Fruit fly (Drosophila melanogaster) whole organism, wandering third instar larva: ENCODE results near the gene CG3902.

Experiments used
- CG32264 ChIP-seq: fragments of 200-800 bp; sonication (Bioruptor generic); optimal IDR thresholded peaks from 2 replicates; lab custom pipeline; 2016; ENCODE audit warnings: missing biosample characterization, missing genetic modification characterization
- CG9705 ChIP-seq: fragments of 200-800 bp; sonication (Bioruptor generic); optimal IDR thresholded peaks from 2 replicates; lab custom pipeline; 2018; ENCODE audit warnings: missing biosample characterization, mild to moderate bottlenecking, missing genetic modification characterization
- CrebA ChIP-seq: fragments of 200-800 bp; sonication (Bioruptor generic); optimal IDR thresholded peaks from 2 replicates; lab custom pipeline; 2016; ENCODE audit warnings: missing biosample characterization, mild to moderate bottlenecking, missing genetic modification characterization, borderline replicate concordance
- Dfd ChIP-seq: fragments of >200 bp; optimal IDR thresholded peaks from 2 replicates; lab custom pipeline; 2017; ENCODE audit warnings: missing biosample characterization, missing genetic modification characterization
- Dif ChIP-seq: fragments of 200-275, 200-300 bp; sonication (Bioruptor generic); optimal IDR thresholded peaks from 2 replicates; lab custom pipeline; 2018; ENCODE audit warnings: missing biosample characterization, missing genetic modification characterization; ENCODE audit not compliant: partially characterized antibody
- HLH106 ChIP-seq: fragments of 200-800 bp; optimal IDR thresholded peaks from 3 replicates; lab custom pipeline; 2019; ENCODE audit warnings: missing biosample characterization, mild to moderate bottlenecking, missing genetic modification characterization, moderate library complexity
- Hnf4 ChIP-seq: fragments of 200-800 bp; sonication (Bioruptor generic); optimal IDR thresholded peaks from 2 replicates; lab custom pipeline; 2016; ENCODE audit warnings: missing biosample characterization, mild to moderate bottlenecking, missing genetic modification characterization
- Hr78 ChIP-seq: fragments of >200 bp; optimal IDR thresholded peaks from 2 replicates; lab custom pipeline; 2017; ENCODE audit warnings: missing biosample characterization, missing genetic modification characterization
- Hr83 ChIP-seq: fragments of 200-300 bp; sonication (Bioruptor generic); optimal IDR thresholded peaks from 2 replicates; lab custom pipeline; 2016; ENCODE audit warnings: missing biosample characterization, mild to moderate bottlenecking, missing genetic modification characterization, moderate library complexity; ENCODE audit not compliant: poor library complexity, severe bottlenecking
- Jra ChIP-seq: sonication (Bioruptor generic); optimal IDR thresholded peaks from 2 replicates; lab custom pipeline; 2016; ENCODE audit warnings: missing biosample characterization, missing genetic modification characterization
- Mio ChIP-seq: sonication (Bioruptor generic); optimal IDR thresholded peaks from 2 replicates; lab custom pipeline; 2016; ENCODE audit warnings: missing biosample characterization, missing genetic modification characterization
- Myc ChIP-seq: fragments of >200 bp; optimal IDR thresholded peaks from 2 replicates; lab custom pipeline; 2017
- N ChIP-seq: fragments of >200 bp; optimal IDR thresholded peaks from 2 replicates; lab custom pipeline; 2018; ENCODE audit warnings: missing biosample characterization, missing external identifiers, missing genetic modification characterization
- OdsH ChIP-seq: fragments of 200-800 bp; sonication (Bioruptor generic); optimal IDR thresholded peaks from 2 replicates; lab custom pipeline; 2016; ENCODE audit warnings: missing biosample characterization, mild to moderate bottlenecking, missing genetic modification characterization
- Rel ChIP-seq, 2 experiments: fragments of 200-800 bp; sonication (Bioruptor generic) in 1 of 2; optimal IDR thresholded peaks; 2 replicates in 1 of 2; 3 replicates in 1 of 2; lab custom pipeline; 2016 to 2019; ENCODE audit warnings: mild to moderate bottlenecking in 2 of 2, missing biosample characterization in 2 of 2, missing genetic modification characterization in 2 of 2, moderate library complexity in 1 of 2
- Sp1 ChIP-seq: fragments of 200-800 bp; sonication (Bioruptor generic); optimal IDR thresholded peaks from 3 replicates; lab custom pipeline; 2019; ENCODE audit warnings: missing biosample characterization, mild to moderate bottlenecking, missing genetic modification characterization, moderate library complexity
- Vsx2 ChIP-seq: fragments of 200-300, 225-300 bp; sonication (Bioruptor generic); optimal IDR thresholded peaks from 2 replicates; lab custom pipeline; 2018; ENCODE audit warnings: missing biosample characterization, missing genetic modification characterization; ENCODE audit not compliant: partially characterized antibody
- br ChIP-seq: fragments of 200-800 bp; sonication (Bioruptor generic); optimal IDR thresholded peaks from 2 replicates; lab custom pipeline; 2016; ENCODE audit warnings: missing biosample characterization, missing genetic modification characterization
- brk ChIP-seq: fragments of 200-800 bp; sonication (Bioruptor generic); optimal IDR thresholded peaks from 2 replicates; lab custom pipeline; 2016; ENCODE audit warnings: missing biosample characterization, mild to moderate bottlenecking, missing genetic modification characterization
- dl ChIP-seq, 2 experiments: fragments of 175-275, 200-275 bp in 1 of 2; fragments of 200-275 bp in 1 of 2; sonication (Bioruptor generic); optimal IDR thresholded peaks; lab custom pipeline; 2018; ENCODE audit warnings: mild to moderate bottlenecking in 2 of 2, missing biosample characterization in 2 of 2, missing genetic modification characterization in 2 of 2, moderate library complexity in 2 of 2; ENCODE audit not compliant: partially characterized antibody in 2 of 2, insufficient read depth in 1 of 2
- dmrt93B ChIP-seq: fragments of 200-800 bp; sonication (Bioruptor generic); optimal IDR thresholded peaks from 2 replicates; lab custom pipeline; 2018; ENCODE audit warnings: missing biosample characterization, mild to moderate bottlenecking, missing genetic modification characterization
- dsf ChIP-seq: sonication (Bioruptor generic); optimal IDR thresholded peaks from 2 replicates; lab custom pipeline; 2016; ENCODE audit warnings: missing biosample characterization, missing genetic modification characterization, borderline replicate concordance
- ey ChIP-seq: fragments of 200-800 bp; sonication (Bioruptor generic); optimal IDR thresholded peaks from 2 replicates; lab custom pipeline; 2016; ENCODE audit warnings: missing biosample characterization, missing genetic modification characterization
- foxo ChIP-seq, 2 experiments: fragments of 200-800 bp; sonication (Bioruptor generic); optimal IDR thresholded peaks; 2 replicates in 1 of 2; 3 replicates in 1 of 2; lab custom pipeline; 2016 to 2017; ENCODE audit warnings: missing biosample characterization in 2 of 2, missing genetic modification characterization in 2 of 2
- fru ChIP-seq: fragments of 200-800 bp; sonication (Bioruptor generic); optimal IDR thresholded peaks from 3 replicates; lab custom pipeline; 2016; ENCODE audit warnings: missing biosample characterization, mild to moderate bottlenecking, missing genetic modification characterization
- h ChIP-seq: fragments of 200-800 bp; sonication (Bioruptor generic); optimal IDR thresholded peaks from 3 replicates; lab custom pipeline; 2016; ENCODE audit warnings: missing biosample characterization, mild to moderate bottlenecking, missing genetic modification characterization
- jim ChIP-seq: fragments of 175-275, 200-325 bp; sonication (Bioruptor generic); optimal IDR thresholded peaks from 2 replicates; lab custom pipeline; 2016; ENCODE audit warnings: missing biosample characterization, mild to moderate bottlenecking, missing genetic modification characterization
- psq ChIP-seq: fragments of 200-800 bp; sonication (Bioruptor generic); optimal IDR thresholded peaks from 3 replicates; lab custom pipeline; 2017; ENCODE audit warnings: missing biosample characterization, mild to moderate bottlenecking, missing genetic modification characterization, moderate library complexity
- rgr ChIP-seq: fragments of 200-800 bp; sonication (Bioruptor generic); optimal IDR thresholded peaks from 3 replicates; lab custom pipeline; 2016; ENCODE audit warnings: missing biosample characterization, mild to moderate bottlenecking, missing genetic modification characterization
- tai ChIP-seq: sonication (Bioruptor generic); optimal IDR thresholded peaks from 2 replicates; lab custom pipeline; 2016; ENCODE audit warnings: missing biosample characterization, missing genetic modification characterization
- usp ChIP-seq: fragments of >200 bp; optimal IDR thresholded peaks from 2 replicates; lab custom pipeline; 2017; ENCODE audit warnings: missing biosample characterization, missing genetic modification characterization

The CG3902 gene

DNA sequence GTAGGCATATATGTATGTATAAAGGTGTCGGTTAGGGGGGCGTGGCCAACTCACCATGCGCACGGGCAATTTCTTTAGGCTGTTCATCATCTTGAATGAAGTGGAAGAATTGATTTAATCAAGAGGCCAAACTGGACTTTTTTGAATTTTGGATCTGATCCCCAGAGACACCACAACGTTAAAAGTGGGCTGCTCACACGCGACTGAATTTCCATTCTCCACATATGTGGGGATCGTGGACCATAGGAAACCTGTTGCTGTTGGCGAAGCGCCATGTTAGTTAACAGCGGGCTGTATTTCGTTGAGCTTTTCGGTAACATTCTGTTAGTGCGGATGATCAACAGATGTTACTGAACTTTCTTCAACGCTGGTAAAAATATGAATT is at the start of gene CG3902:
Gene CG3902 (minus strand): TSS at position 208 of the 385 bp plus-strand sequence.
- TF ChIP-seq h (GFP tag; lab: Kevin White, UChicago): peak; percentile 94
- no peak for TF ChIP-seq Rel (GFP tag; optimal IDR thresholded peaks at IDR 0.05; lab: Kevin White, UChicago)
- peak; percentile 34 for TF ChIP-seq Rel (tag; optimal IDR thresholded peaks at IDR 0.05; lab: Kevin White, UChicago)
- TF ChIP-seq ey (GFP tag; lab: Kevin White, UChicago): peak; percentile 9
- TF ChIP-seq Hr83 (GFP tag; lab: Kevin White, UChicago): peak; percentile 27
- TF ChIP-seq tai (GFP tag; lab: Kevin White, UChicago): no peak
- no peak for TF ChIP-seq Mio (GFP tag; lab: Kevin White, UChicago)
- TF ChIP-seq Jra (GFP tag; lab: Kevin White, UChicago): no peak
- no peak for TF ChIP-seq dmrt93B (GFP tag; lab: Kevin White, UChicago)
- no peak for TF ChIP-seq CG9705
- peak; percentile 80 for TF ChIP-seq brk (GFP tag; lab: Kevin White, UChicago)
- TF ChIP-seq HLH106 (tag; lab: Kevin White, UChicago): no peak
- TF ChIP-seq br (GFP tag; lab: Kevin White, UChicago): peak; percentile 22
- no peak for TF ChIP-seq Hr78 (GFP tag; lab: Kevin White, UChicago)
- TF ChIP-seq fru (GFP tag; lab: Kevin White, UChicago): peak; percentile 1
- TF ChIP-seq Hnf4: peak; percentile 43
- TF ChIP-seq Dfd (GFP tag; lab: Kevin White, UChicago): no peak
- peak; percentile 82 for TF ChIP-seq Dif
- no peak for TF ChIP-seq usp (GFP tag; lab: Kevin White, UChicago)
- no peak for TF ChIP-seq Myc (lab: Kevin White, UChicago)
- peak; percentile 49 for TF ChIP-seq rgr (GFP tag; lab: Kevin White, UChicago)
- TF ChIP-seq Sp1 (GFP tag; lab: Kevin White, UChicago): peak; percentile 53
- no peak for TF ChIP-seq OdsH

DNA sequence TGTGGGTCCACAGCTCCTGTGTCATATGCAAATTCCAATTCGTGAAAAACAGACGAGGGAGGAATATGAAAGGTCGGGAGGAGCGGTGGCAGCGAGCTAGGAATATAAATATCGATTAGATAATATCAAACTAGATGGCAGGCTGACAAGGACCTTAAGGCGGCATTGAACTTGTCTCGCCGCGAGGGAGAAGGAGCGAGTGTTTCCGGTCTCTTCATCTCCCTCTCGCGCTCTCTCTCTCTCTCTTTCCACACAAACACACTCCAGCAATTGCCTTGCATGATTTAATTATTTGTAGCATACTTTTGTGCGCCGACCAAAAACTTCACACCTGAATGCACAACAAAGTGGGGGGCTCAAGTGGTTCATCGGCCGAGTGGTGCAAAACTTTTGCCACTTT is 48.9 kb upstream of the CG3902 start:
- TF ChIP-seq Hr78 (GFP tag; lab: Kevin White, UChicago) (no peak), CG9705 (no peak), Myc (lab: Kevin White, UChicago) (peak; percentile 9), dsf (no peak), foxo (GFP tag; optimal IDR thresholded peaks at IDR 0.05; lab: Kevin White, UChicago) (no peak), dmrt93B (GFP tag; lab: Kevin White, UChicago) (peak; percentile 40)

DNA sequence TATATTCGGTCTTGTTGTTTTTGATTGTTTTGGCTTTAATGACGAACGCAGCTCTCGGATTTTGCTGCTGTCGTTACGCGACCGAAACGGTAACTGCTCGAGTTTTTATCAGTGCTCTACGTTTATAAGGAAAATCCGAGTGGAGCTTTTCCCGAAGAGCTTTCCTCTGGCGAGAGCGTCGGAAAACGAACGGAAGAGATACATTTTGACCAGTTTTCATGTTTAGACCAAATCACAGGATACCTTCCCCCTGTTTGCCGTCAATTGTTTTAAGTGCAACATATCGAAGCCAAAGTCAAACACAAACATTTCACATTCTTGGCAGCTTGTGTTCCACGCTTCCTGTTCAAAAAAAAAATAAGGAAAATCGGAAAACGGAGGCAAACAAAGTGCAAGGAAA is 47.8 kb upstream of the CG3902 start, which contains the start of gene CG32204:
Gene CG32204 (minus strand): TSS at position 101 of the 400 bp plus-strand sequence.
- TF ChIP-seq CrebA (GFP tag; lab: Kevin White, UChicago): no peak
- TF ChIP-seq Rel (GFP tag; optimal IDR thresholded peaks at IDR 0.05; lab: Kevin White, UChicago): no peak
- TF ChIP-seq Rel (tag; optimal IDR thresholded peaks at IDR 0.05; lab: Kevin White, UChicago): no peak
- no peak for TF ChIP-seq usp (GFP tag; lab: Kevin White, UChicago)
- TF ChIP-seq br (GFP tag; lab: Kevin White, UChicago): no peak
- TF ChIP-seq Hr83 (GFP tag; lab: Kevin White, UChicago): no peak
- TF ChIP-seq N (GFP tag; lab: Kevin White, UChicago): no peak
- TF ChIP-seq Vsx2 (GFP tag; lab: Kevin White, UChicago): no peak
- TF ChIP-seq dl (GFP tag; optimal IDR thresholded peaks at IDR 0.05; lab: Kevin White, UChicago; ENCODE audit: insufficient read depth in 1 of 2, partially characterized antibody in 2 of 2): no peak
- TF ChIP-seq CG32264 (GFP tag; lab: Kevin White, UChicago): no peak
- TF ChIP-seq tai (GFP tag; lab: Kevin White, UChicago): no peak
- TF ChIP-seq Jra (GFP tag; lab: Kevin White, UChicago): no peak
- no peak for TF ChIP-seq Hnf4
- TF ChIP-seq, all 38 proteins: peak for 0

- TF ChIP-seq usp (GFP tag; lab: Kevin White, UChicago) (no peak), foxo (GFP tag; optimal IDR thresholded peaks at IDR 0.05; lab: Kevin White, UChicago) (no peak), psq (GFP tag; lab: Kevin White, UChicago) (no peak), OdsH (no peak), Rel (GFP tag; optimal IDR thresholded peaks at IDR 0.05; lab: Kevin White, UChicago) (no peak), Rel (tag; optimal IDR thresholded peaks at IDR 0.05; lab: Kevin White, UChicago) (no peak), ey (GFP tag; lab: Kevin White, UChicago) (no peak), Vsx2 (GFP tag; lab: Kevin White, UChicago) (no peak), jim (GFP tag; lab: Kevin White, UChicago) (no peak), brk (GFP tag; lab: Kevin White, UChicago) (no peak), CG32264 (GFP tag; lab: Kevin White, UChicago) (no peak), Mio (GFP tag; lab: Kevin White, UChicago) (no peak)
Observed at dm6 chr3L:18924790-18925189, 26.7 kb upstream of the CG3902 start, which contains the start of gene CG43049. CG43049 (plus strand) TSS chr3L:18925090.
